Worm (Caenorhabditis elegans) whole organism, late embryonic: Measurements from ENCODE around the gene srsx-2.

Experiments used
- K02D7.2 ChIP-seq: sonication (generic microtip); optimal IDR thresholded peaks from 2 replicates; lab custom pipeline; 2017; ENCODE audit warnings: mild to moderate bottlenecking, missing genetic modification characterization, missing compliant biosample characterization
- ceh-14 ChIP-seq: sonication (generic microtip); optimal IDR thresholded peaks from 2 replicates; lab custom pipeline; 2016; ENCODE audit warnings: missing genotype, missing genetic modification characterization, missing compliant biosample characterization
- ceh-19 ChIP-seq: fragments of 200-800 bp; sonication (Bioruptor generic); optimal IDR thresholded peaks from 2 replicates; lab custom pipeline; 2018; ENCODE audit warnings: mild to moderate bottlenecking, missing genetic modification characterization, missing compliant biosample characterization
- ceh-22 ChIP-seq: sonication (generic microtip); optimal IDR thresholded peaks from 2 replicates; lab custom pipeline; 2017; ENCODE audit warnings: missing biosample characterization, missing genetic modification characterization
- ceh-30 ChIP-seq: fragments of 150-350 bp; optimal IDR thresholded peaks from 2 replicates; lab custom pipeline; 2014; ENCODE audit warnings: missing biosample characterization, missing genetic modification characterization
- ceh-31 ChIP-seq: sonication (generic microtip); optimal IDR thresholded peaks from 2 replicates; lab custom pipeline; 2016; ENCODE audit warnings: missing genetic modification characterization, missing compliant biosample characterization
- fkh-6 ChIP-seq: sonication (generic microtip); optimal IDR thresholded peaks from 2 replicates; lab custom pipeline; 2016; ENCODE audit warnings: missing genetic modification characterization, missing compliant biosample characterization
- hlh-6 ChIP-seq: sonication (generic microtip); optimal IDR thresholded peaks from 2 replicates; lab custom pipeline; 2016; ENCODE audit warnings: missing genotype, missing genetic modification characterization, missing compliant biosample characterization
- nfya-1 ChIP-seq: sonication (generic microtip); optimal IDR thresholded peaks from 2 replicates; lab custom pipeline; 2017; ENCODE audit warnings: missing genetic modification characterization, mild to moderate bottlenecking, missing compliant biosample characterization, antibody characterized with exemption, moderate library complexity
- npax-4 ChIP-seq: sonication (generic microtip); optimal IDR thresholded peaks from 2 replicates; lab custom pipeline; 2016; ENCODE audit warnings: missing genetic modification characterization, missing compliant biosample characterization
- pros-1 ChIP-seq: fragments of 150-350 bp; optimal IDR thresholded peaks from 2 replicates; lab custom pipeline; 2014; ENCODE audit warnings: missing biosample characterization, missing genetic modification reagents, missing genetic modification characterization
- sox-4 ChIP-seq: sonication (generic microtip); optimal IDR thresholded peaks from 2 replicates; lab custom pipeline; 2017; ENCODE audit warnings: mild to moderate bottlenecking, missing genetic modification characterization, inconsistent platforms, missing compliant biosample characterization
- tbx-2 ChIP-seq: sonication (generic microtip); optimal IDR thresholded peaks from 2 replicates; lab custom pipeline; 2016; ENCODE audit warnings: missing genetic modification characterization, missing compliant biosample characterization
- unc-86 ChIP-seq: sonication (generic microtip); optimal IDR thresholded peaks from 2 replicates; lab custom pipeline; 2016; ENCODE audit warnings: missing genetic modification characterization, missing compliant biosample characterization

- TF ChIP-seq ceh-22 (tag; lab: Kevin White, UChicago) (no peak), ceh-14 (no peak), sox-4 (no peak), npax-4 (tag; lab: Kevin White, UChicago) (no peak), hlh-6 (no peak), K02D7.2 (no peak), fkh-6 (tag; lab: Kevin White, UChicago) (no peak), unc-86 (tag; lab: Kevin White, UChicago) (no peak), nfya-1 (no peak), pros-1 (no peak), ceh-30 (tag; lab: Kevin White, UChicago) (no peak), ceh-31 (tag; lab: Kevin White, UChicago) (no peak), ceh-19 (GFP tag; lab: Kevin White, UChicago) (no peak), tbx-2 (tag; lab: Kevin White, UChicago) (no peak)
Measured at ce11 chrV:17486034-17486433, 47.8 kb upstream of the srsx-2 start, which contains the start of gene scl-24.
